Worm (Caenorhabditis elegans) whole organism, mixed stage, embryonic: Measurements from ENCODE around the gene tbc-6.

Experiments used
- M03D4.4 ChIP-seq: sonication (generic microtip); optimal IDR thresholded peaks from 2 replicates; lab custom pipeline; 2017; ENCODE audit warnings: mild to moderate bottlenecking, missing genetic modification characterization, missing compliant biosample characterization
- bed-3 ChIP-seq: fragments of 200-800 bp; sonication (Bioruptor generic); optimal IDR thresholded peaks from 3 replicates; lab custom pipeline; 2018; ENCODE audit warnings: mild to moderate bottlenecking, missing genetic modification characterization, moderate library complexity, missing compliant biosample characterization
- blmp-1 ChIP-seq: fragments of 150-350 bp; optimal IDR thresholded peaks from 2 replicates; lab custom pipeline; 2014; ENCODE audit warnings: missing biosample characterization, missing genetic modification characterization
- ceh-39 ChIP-seq: fragments of 150-350 bp; optimal IDR thresholded peaks from 2 replicates; lab custom pipeline; 2014; ENCODE audit warnings: missing biosample characterization, missing genetic modification characterization
- ceh-43 ChIP-seq: fragments of 200-800 bp; sonication (Bioruptor generic); optimal IDR thresholded peaks from 2 replicates; lab custom pipeline; 2018; ENCODE audit warnings: mild to moderate bottlenecking, missing genetic modification characterization, moderate library complexity, missing compliant biosample characterization
- ceh-83 ChIP-seq: fragments of 200-800 bp; sonication (Bioruptor generic); optimal IDR thresholded peaks from 2 replicates; lab custom pipeline; 2018; ENCODE audit warnings: mild to moderate bottlenecking, missing genetic modification characterization, missing compliant biosample characterization
- ces-1 ChIP-seq: fragments of 150-350 bp; optimal IDR thresholded peaks from 2 replicates; lab custom pipeline; 2014; ENCODE audit warnings: missing biosample characterization, missing genetic modification reagents, missing genetic modification characterization
- drap-1 ChIP-seq: fragments of 200-800 bp; sonication (Bioruptor generic); optimal IDR thresholded peaks from 3 replicates; lab custom pipeline; 2018; ENCODE audit warnings: mild to moderate bottlenecking, missing genetic modification characterization, missing compliant biosample characterization
- elt-1 ChIP-seq: sonication (generic microtip); optimal IDR thresholded peaks from 2 replicates; lab custom pipeline; 2017; ENCODE audit warnings: missing genetic modification characterization, mild to moderate bottlenecking, missing compliant biosample characterization, antibody characterized with exemption, moderate library complexity, borderline replicate concordance; ENCODE audit not compliant: insufficient read depth
- elt-3 ChIP-seq: fragments of 150-350 bp; optimal IDR thresholded peaks from 2 replicates; lab custom pipeline; 2014; ENCODE audit warnings: missing biosample characterization, missing genetic modification characterization
- flh-1 ChIP-seq: fragments of 200-800 bp; sonication (Bioruptor generic); optimal IDR thresholded peaks from 2 replicates; lab custom pipeline; 2018; ENCODE audit warnings: mild to moderate bottlenecking, missing genetic modification characterization, moderate library complexity, missing compliant biosample characterization
- ham-2 ChIP-seq: fragments of 200-800 bp; sonication (Bioruptor generic); optimal IDR thresholded peaks from 2 replicates; lab custom pipeline; 2018; ENCODE audit warnings: mild to moderate bottlenecking, missing genetic modification characterization, missing compliant biosample characterization
- hlh-1 ChIP-seq: fragments of 150-350 bp; optimal IDR thresholded peaks from 2 replicates; lab custom pipeline; 2014; ENCODE audit warnings: missing biosample characterization, missing genetic modification reagents, missing genetic modification characterization
- lsy-2 ChIP-seq: fragments of 150-350 bp; optimal IDR thresholded peaks from 2 replicates; lab custom pipeline; 2014; ENCODE audit warnings: missing biosample characterization, missing genetic modification characterization
- mab-5 ChIP-seq: fragments of 150-350 bp; optimal IDR thresholded peaks from 2 replicates; lab custom pipeline; 2014; ENCODE audit warnings: missing biosample characterization, missing genetic modification characterization
- mep-1 ChIP-seq: fragments of 150-350 bp; optimal IDR thresholded peaks from 2 replicates; lab custom pipeline; 2017; ENCODE audit warnings: missing biosample characterization, missing genetic modification reagents, missing genetic modification characterization, inconsistent platforms
- mls-2 ChIP-seq: sonication (generic microtip); optimal IDR thresholded peaks from 2 replicates; lab custom pipeline; 2016; ENCODE audit warnings: mild to moderate bottlenecking, missing genetic modification characterization, moderate library complexity, missing compliant biosample characterization
- nhr-12 ChIP-seq: fragments of 150-350 bp; optimal IDR thresholded peaks from 2 replicates; lab custom pipeline; 2014; ENCODE audit warnings: missing biosample characterization, missing genetic modification characterization
- nhr-2 ChIP-seq: fragments of 150-350 bp; optimal IDR thresholded peaks from 2 replicates; lab custom pipeline; 2014; ENCODE audit warnings: missing biosample characterization, missing genetic modification characterization
- nhr-237 ChIP-seq: fragments of 150-350 bp; optimal IDR thresholded peaks from 2 replicates; lab custom pipeline; 2014; ENCODE audit warnings: missing biosample characterization, missing genetic modification characterization
- nhr-28 ChIP-seq: fragments of 150-350 bp; optimal IDR thresholded peaks from 2 replicates; lab custom pipeline; 2014; ENCODE audit warnings: missing biosample characterization, missing genetic modification characterization
- nhr-76 ChIP-seq: sonication (generic microtip); optimal IDR thresholded peaks from 2 replicates; lab custom pipeline; 2017; ENCODE audit warnings: missing biosample characterization, missing genetic modification characterization
- pha-4 ChIP-seq: fragments of 150-350 bp; optimal IDR thresholded peaks from 2 replicates; lab custom pipeline; 2018; ENCODE audit warnings: missing biosample characterization, missing genetic modification reagents, missing genetic modification characterization
- sem-2 ChIP-seq: fragments of 200-800 bp; sonication (Bioruptor generic); optimal IDR thresholded peaks from 2 replicates; lab custom pipeline; 2018; ENCODE audit warnings: mild to moderate bottlenecking, missing genetic modification characterization, missing compliant biosample characterization
- snpc-4 ChIP-seq: fragments of 150-350 bp; optimal IDR thresholded peaks from 2 replicates; lab custom pipeline; 2014; ENCODE audit warnings: missing biosample characterization, missing genetic modification characterization
- sptf-1 ChIP-seq: sonication (generic microtip); optimal IDR thresholded peaks from 2 replicates; lab custom pipeline; 2017; ENCODE audit warnings: mild to moderate bottlenecking, missing genetic modification characterization, moderate library complexity, missing compliant biosample characterization
- tbx-8 ChIP-seq: fragments of 200-800 bp; sonication (Bioruptor generic); optimal IDR thresholded peaks from 2 replicates; lab custom pipeline; 2018; ENCODE audit warnings: mild to moderate bottlenecking, missing genetic modification characterization, moderate library complexity, missing compliant biosample characterization
- unc-120 ChIP-seq: sonication (generic microtip); optimal IDR thresholded peaks from 2 replicates; lab custom pipeline; 2017; ENCODE audit warnings: missing genetic modification characterization, missing compliant biosample characterization; ENCODE audit not compliant: poor library complexity, severe bottlenecking
- unc-39 ChIP-seq: fragments of 150-350 bp; optimal IDR thresholded peaks from 2 replicates; lab custom pipeline; 2014; ENCODE audit warnings: missing biosample characterization, missing genetic modification characterization
- unc-62 ChIP-seq: fragments of 150-350 bp; optimal IDR thresholded peaks from 2 replicates; lab custom pipeline; 2014; ENCODE audit warnings: missing biosample characterization, missing genetic modification reagents, missing genetic modification characterization
- ztf-11 ChIP-seq: fragments of 150-350 bp; optimal IDR thresholded peaks from 2 replicates; lab custom pipeline; 2014; ENCODE audit warnings: missing biosample characterization, missing genetic modification characterization

tbc-6 gene

ce11 chrII:6810663-6811062 lies 37.3 kb upstream of the tbc-6 start, which contains the start of gene snt-1:
Gene snt-1, plus strand, starts transcription at chrII:6810963.
- TF ChIP-seq ceh-83 (GFP tag; lab: Kevin White, UChicago): no peak
- TF ChIP-seq snpc-4: no peak
- no peak for TF ChIP-seq ceh-43 (GFP tag; lab: Kevin White, UChicago)
- TF ChIP-seq ces-1 (GFP tag; lab: Kevin White, UChicago): peak; percentile 25
- no peak for TF ChIP-seq mls-2

- TF ChIP-seq snpc-4: no peak
- TF ChIP-seq ces-1 (GFP tag; lab: Kevin White, UChicago): peak; percentile 51
- TF ChIP-seq, all 35 proteins: peak for 1
Measured at ce11 chrII:6812514-6812913, 35.4 kb upstream of the tbc-6 start.

ce11 chrII:6816324-6816723 lies 31.6 kb upstream of the tbc-6 start:
- TF ChIP-seq snpc-4: no peak
- TF ChIP-seq nhr-2: no peak
- no peak for TF ChIP-seq unc-39 (tag; lab: Kevin White, UChicago)
- TF ChIP-seq elt-3: no peak
- no peak for TF ChIP-seq unc-120 (tag; lab: Kevin White, UChicago)
- TF ChIP-seq ham-2 (GFP tag; lab: Kevin White, UChicago): no peak
- no peak for TF ChIP-seq pha-4
- no peak for TF ChIP-seq ztf-11 (tag; lab: Kevin White, UChicago)
- TF ChIP-seq lsy-2: no peak
- TF ChIP-seq drap-1 (GFP tag; lab: Kevin White, UChicago): no peak
- TF ChIP-seq blmp-1 (tag; lab: Kevin White, UChicago): no peak
- TF ChIP-seq mls-2: no peak
- TF ChIP-seq tbx-8: no peak
- no peak for TF ChIP-seq unc-62 (GFP tag; lab: Kevin White, UChicago)

ce11 chrII:6820278-6820971 lies 27.5 kb upstream of the tbc-6 start:
- no peak for TF ChIP-seq sptf-1
- TF ChIP-seq snpc-4: no peak
- no peak for TF ChIP-seq lsy-2
- no peak for TF ChIP-seq mls-2
- TF ChIP-seq flh-1 (GFP tag; lab: Kevin White, UChicago): no peak
- no peak for TF ChIP-seq ceh-39 (tag; lab: Kevin White, UChicago)
- TF ChIP-seq mep-1 (tag; lab: Kevin White, UChicago): no peak
- TF ChIP-seq nhr-237: no peak
- TF ChIP-seq hlh-1 (tag; lab: Kevin White, UChicago): no peak
- TF ChIP-seq nhr-12 (tag; lab: Kevin White, UChicago): no peak
- TF ChIP-seq sem-2 (GFP tag; lab: Kevin White, UChicago): no peak
- TF ChIP-seq ham-2 (GFP tag; lab: Kevin White, UChicago): no peak
- no peak for TF ChIP-seq nhr-2
- no peak for TF ChIP-seq ces-1 (GFP tag; lab: Kevin White, UChicago)
- TF ChIP-seq tbx-8: no peak
- no peak for TF ChIP-seq unc-120 (tag; lab: Kevin White, UChicago)
- no peak for TF ChIP-seq nhr-28

- TF ChIP-seq bed-3 (GFP tag; lab: Kevin White, UChicago): no peak
- peak; percentile 27 for TF ChIP-seq blmp-1 (tag; lab: Kevin White, UChicago)
- TF ChIP-seq ceh-43 (GFP tag; lab: Kevin White, UChicago): no peak
- TF ChIP-seq ceh-39 (tag; lab: Kevin White, UChicago): no peak
- no peak for TF ChIP-seq flh-1 (GFP tag; lab: Kevin White, UChicago)
- no peak for TF ChIP-seq sptf-1
- no peak for TF ChIP-seq unc-39 (tag; lab: Kevin White, UChicago)
- no peak for TF ChIP-seq nhr-76 (tag; lab: Kevin White, UChicago)
- no peak for TF ChIP-seq elt-1 (tag; lab: Kevin White, UChicago)
- TF ChIP-seq tbx-8: no peak
- TF ChIP-seq M03D4.4 (tag; lab: Kevin White, UChicago): no peak
- peak; percentile 27 for TF ChIP-seq hlh-1 (tag; lab: Kevin White, UChicago)
- no peak for TF ChIP-seq mab-5 (tag; lab: Kevin White, UChicago)
- no peak for TF ChIP-seq nhr-28
- TF ChIP-seq unc-62 (GFP tag; lab: Kevin White, UChicago): peak; percentile 56
Measured at ce11 chrII:6821118-6821517, 26.8 kb upstream of the tbc-6 start.
